Worm (Caenorhabditis elegans) whole organism, L3 larva: ENCODE data around the gene F35C11.3.
A peak's percentile ranks its signal among the peaks of the same experiment; 100 is the strongest.

Experiments used
- R02D3.7 ChIP-seq: fragments of 150-350 bp; optimal IDR thresholded peaks from 2 replicates; lab custom pipeline; 2014; ENCODE audit warnings: missing biosample characterization, missing genetic modification characterization
- ZK546.5 ChIP-seq: sonication (generic microtip); optimal IDR thresholded peaks from 2 replicates; lab custom pipeline; 2017; ENCODE audit warnings: missing biosample characterization, missing genetic modification characterization
- aly-2 ChIP-seq: fragments of 150-350 bp; optimal IDR thresholded peaks from 2 replicates; lab custom pipeline; 2014; ENCODE audit warnings: missing biosample characterization, missing genetic modification characterization
- ama-1 ChIP-seq: fragments of 150-350 bp; optimal IDR thresholded peaks from 2 replicates; lab custom pipeline; 2018
- ceh-28 ChIP-seq: fragments of 150-350 bp; optimal IDR thresholded peaks from 2 replicates; lab custom pipeline; 2014; ENCODE audit warnings: missing biosample characterization, missing genetic modification reagents, missing genetic modification characterization
- daf-12 ChIP-seq: fragments of 150-350 bp; optimal IDR thresholded peaks from 2 replicates; lab custom pipeline; 2014; ENCODE audit warnings: missing biosample characterization, missing genetic modification reagents, missing genetic modification characterization
- elt-1 ChIP-seq: fragments of 150-350 bp; optimal IDR thresholded peaks from 2 replicates; lab custom pipeline; 2014; ENCODE audit warnings: missing biosample characterization, missing genetic modification characterization
- elt-2 ChIP-seq: sonication (generic microtip); optimal IDR thresholded peaks from 2 replicates; lab custom pipeline; 2016; ENCODE audit warnings: missing genetic modification reagents, mild to moderate bottlenecking, missing genetic modification characterization, missing compliant biosample characterization
- eor-1 ChIP-seq, 2 experiments: fragments of 150-350 bp; optimal IDR thresholded peaks; 2 replicates each; lab custom pipeline; 2014 to 2018; ENCODE audit warnings: missing biosample characterization in 2 of 2, missing genetic modification characterization in 2 of 2
- fkh-10 ChIP-seq: sonication (generic microtip); optimal IDR thresholded peaks from 2 replicates; lab custom pipeline; 2017; ENCODE audit warnings: missing biosample characterization, missing genetic modification reagents, missing genetic modification characterization
- fkh-2 ChIP-seq: fragments of 150-350 bp; optimal IDR thresholded peaks from 2 replicates; lab custom pipeline; 2014; ENCODE audit warnings: missing biosample characterization, missing genetic modification reagents, missing genetic modification characterization
- fos-1 ChIP-seq: fragments of 150-350 bp; optimal IDR thresholded peaks from 2 replicates; lab custom pipeline; 2014; ENCODE audit warnings: missing biosample characterization, missing genetic modification characterization
- hmg-11 ChIP-seq: sonication (generic microtip); optimal IDR thresholded peaks from 2 replicates; lab custom pipeline; 2016; ENCODE audit warnings: missing genetic modification characterization, missing compliant biosample characterization
- jun-1 ChIP-seq: fragments of 150-350 bp; optimal IDR thresholded peaks from 2 replicates; lab custom pipeline; 2014; ENCODE audit warnings: missing biosample characterization, missing genetic modification reagents, missing genetic modification characterization
- lin-15B ChIP-seq: fragments of 150-350 bp; optimal IDR thresholded peaks from 2 replicates; lab custom pipeline; 2014; ENCODE audit warnings: missing biosample characterization, missing genetic modification characterization
- lin-39 ChIP-seq: fragments of 150-350 bp; optimal IDR thresholded peaks from 2 replicates; lab custom pipeline; 2018; ENCODE audit warnings: missing biosample characterization, missing genetic modification reagents, missing genetic modification characterization
- lsy-12 ChIP-seq: sonication (generic microtip); optimal IDR thresholded peaks from 2 replicates; lab custom pipeline; 2016; ENCODE audit warnings: mild to moderate bottlenecking, missing genetic modification characterization, missing compliant biosample characterization
- mdl-1 ChIP-seq: fragments of 150-350 bp; optimal IDR thresholded peaks from 2 replicates; lab custom pipeline; 2014; ENCODE audit warnings: missing biosample characterization, missing genetic modification characterization
- mml-1 ChIP-seq: fragments of 150-350 bp; sonication (generic microtip); optimal IDR thresholded peaks from 3 replicates; lab custom pipeline; 2014; ENCODE audit warnings: missing biosample characterization, missing genetic modification characterization
- nhr-23 ChIP-seq: fragments of 150-350 bp; optimal IDR thresholded peaks from 2 replicates; lab custom pipeline; 2014; ENCODE audit warnings: missing biosample characterization, missing genetic modification reagents, missing genetic modification characterization
- nhr-25 ChIP-seq: sonication (generic microtip); optimal IDR thresholded peaks from 2 replicates; lab custom pipeline; 2017; ENCODE audit warnings: missing biosample characterization, missing genetic modification characterization
- nhr-28 ChIP-seq: fragments of 150-350 bp; optimal IDR thresholded peaks from 2 replicates; lab custom pipeline; 2014; ENCODE audit warnings: missing biosample characterization, missing genetic modification characterization
- nhr-43 ChIP-seq: sonication (generic microtip); optimal IDR thresholded peaks from 2 replicates; lab custom pipeline; 2016; ENCODE audit warnings: mild to moderate bottlenecking, missing genetic modification characterization, missing compliant biosample characterization; ENCODE audit not compliant: poor library complexity, severe bottlenecking
- nhr-67 ChIP-seq: fragments of 150-350 bp; optimal IDR thresholded peaks from 2 replicates; lab custom pipeline; 2014; ENCODE audit warnings: missing biosample characterization, missing genetic modification characterization
- nhr-76 ChIP-seq: fragments of 150-350 bp; sonication (generic microtip); optimal IDR thresholded peaks from 5 replicates; lab custom pipeline; 2014; ENCODE audit warnings: missing biosample characterization, missing genetic modification characterization
- nhr-77 ChIP-seq: fragments of 150-350 bp; optimal IDR thresholded peaks from 2 replicates; lab custom pipeline; 2014; ENCODE audit warnings: missing biosample characterization, missing genetic modification characterization
- pha-4 ChIP-seq: fragments of 150-350 bp; optimal IDR thresholded peaks from 2 replicates; lab custom pipeline; 2014; ENCODE audit warnings: missing biosample characterization, missing genetic modification reagents, missing genetic modification characterization
- pqm-1 ChIP-seq: fragments of 150-350 bp; optimal IDR thresholded peaks from 2 replicates; lab custom pipeline; 2017; ENCODE audit warnings: missing biosample characterization, missing genetic modification characterization, inconsistent platforms
- sea-2 ChIP-seq: fragments of 150-350 bp; sonication (generic microtip); optimal IDR thresholded peaks from 4 replicates; lab custom pipeline; 2014; ENCODE audit warnings: missing biosample characterization, missing genetic modification reagents, missing genetic modification characterization
- skn-1 ChIP-seq: fragments of 150-350 bp; optimal IDR thresholded peaks from 2 replicates; lab custom pipeline; 2014; ENCODE audit warnings: missing biosample characterization, missing genetic modification characterization
- snpc-4 ChIP-seq: fragments of 150-350 bp; optimal IDR thresholded peaks from 2 replicates; lab custom pipeline; 2014; ENCODE audit warnings: missing biosample characterization, missing genetic modification characterization
- tbx-2 ChIP-seq: sonication (generic microtip); optimal IDR thresholded peaks from 2 replicates; lab custom pipeline; 2016; ENCODE audit warnings: mild to moderate bottlenecking, missing genetic modification characterization, missing compliant biosample characterization
- unc-39 ChIP-seq: sonication (generic microtip); optimal IDR thresholded peaks from 4 replicates; lab custom pipeline; 2017; ENCODE audit warnings: missing biosample characterization, missing genetic modification characterization
- unc-62 ChIP-seq: fragments of 150-350 bp; sonication (generic microtip); optimal IDR thresholded peaks from 4 replicates; lab custom pipeline; 2014; ENCODE audit warnings: missing biosample characterization, missing genetic modification reagents, missing genetic modification characterization
- zag-1 ChIP-seq: fragments of 150-350 bp; optimal IDR thresholded peaks from 2 replicates; lab custom pipeline; 2014; ENCODE audit warnings: missing biosample characterization, missing genetic modification characterization
- ztf-11 ChIP-seq: fragments of 150-350 bp; optimal IDR thresholded peaks from 2 replicates; lab custom pipeline; 2014; ENCODE audit warnings: missing biosample characterization, missing genetic modification characterization
- ztf-4 ChIP-seq: fragments of 150-350 bp; optimal IDR thresholded peaks from 2 replicates; lab custom pipeline; 2014; ENCODE audit warnings: missing biosample characterization, missing genetic modification characterization

The F35C11.3 gene

DNA sequence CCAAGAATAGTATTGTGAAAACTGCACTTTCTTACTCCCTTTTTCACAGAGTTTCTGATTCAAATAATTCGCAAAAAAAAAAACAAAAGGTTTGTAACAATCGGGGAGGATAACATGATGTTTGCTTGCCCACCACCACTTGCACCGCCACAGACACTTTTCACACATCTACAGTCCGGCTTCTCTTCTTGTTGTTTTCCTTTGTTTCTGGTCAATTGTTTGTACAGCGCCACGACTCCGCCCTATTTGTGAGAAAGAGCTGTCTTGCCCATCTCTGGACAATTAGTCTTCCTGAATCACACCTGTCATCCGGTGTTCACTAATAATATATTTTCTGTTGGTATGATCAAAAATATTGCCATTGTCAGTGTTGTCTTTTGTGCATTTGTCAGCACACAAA is 15.6 kb upstream of the F35C11.3 start, which contains the start of gene M110.9:
M110.9 (plus strand) TSS at position 301 of the 400 bp plus-strand sequence.
- TF ChIP-seq fos-1 (tag; lab: Kevin White, UChicago) (no peak), pqm-1 (no peak), lin-39 (no peak), nhr-76 (tag; lab: Kevin White, UChicago) (no peak), aly-2 (no peak), nhr-43 (no peak), sea-2 (GFP tag; lab: Kevin White, UChicago) (no peak)

DNA sequence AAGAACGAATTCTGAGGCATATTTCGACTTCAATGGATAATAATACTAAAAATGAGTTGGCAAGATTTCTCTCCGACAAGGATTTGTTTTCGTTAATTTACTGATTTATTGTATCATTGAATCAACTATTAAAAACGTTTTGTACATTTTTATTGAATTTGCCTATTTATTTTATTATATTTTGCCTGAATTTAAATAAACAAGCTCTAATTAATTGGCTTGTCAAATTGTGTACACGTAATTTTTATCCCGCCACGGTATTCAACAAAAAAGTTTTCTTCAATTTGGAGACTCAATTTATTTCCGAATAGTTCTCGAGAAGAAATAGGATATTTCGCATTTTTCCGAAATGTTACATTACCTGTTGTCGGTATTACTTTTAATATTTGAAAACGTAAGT is 14.1 kb upstream of the F35C11.3 start, which contains the start of gene M110.7:
M110.7 (plus strand) TSS at position 301 of the 400 bp plus-strand sequence.
- TF ChIP-seq unc-62 (GFP tag; lab: Kevin White, UChicago) (no peak), mdl-1 (tag; lab: Kevin White, UChicago) (no peak), nhr-67 (no peak), R02D3.7 (no peak), mml-1 (tag; lab: Kevin White, UChicago) (no peak), fkh-10 (no peak), zag-1 (tag; lab: Kevin White, UChicago) (no peak), fos-1 (tag; lab: Kevin White, UChicago) (no peak), pha-4 (tag; lab: Kevin White, UChicago) (no peak), jun-1 (tag; lab: Kevin White, UChicago) (no peak), skn-1 (tag; lab: Kevin White, UChicago) (no peak), nhr-77 (no peak), ztf-11 (tag; lab: Kevin White, UChicago) (no peak), pqm-1 (no peak), nhr-23 (no peak), eor-1 (tag; optimal IDR thresholded peaks at IDR 0.05; lab: Kevin White, UChicago) (no peak), ama-1 (no peak), daf-12 (tag; lab: Kevin White, UChicago) (no peak), ceh-28 (tag; lab: Kevin White, UChicago) (no peak), nhr-28 (tag; lab: Kevin White, UChicago) (no peak)

DNA sequence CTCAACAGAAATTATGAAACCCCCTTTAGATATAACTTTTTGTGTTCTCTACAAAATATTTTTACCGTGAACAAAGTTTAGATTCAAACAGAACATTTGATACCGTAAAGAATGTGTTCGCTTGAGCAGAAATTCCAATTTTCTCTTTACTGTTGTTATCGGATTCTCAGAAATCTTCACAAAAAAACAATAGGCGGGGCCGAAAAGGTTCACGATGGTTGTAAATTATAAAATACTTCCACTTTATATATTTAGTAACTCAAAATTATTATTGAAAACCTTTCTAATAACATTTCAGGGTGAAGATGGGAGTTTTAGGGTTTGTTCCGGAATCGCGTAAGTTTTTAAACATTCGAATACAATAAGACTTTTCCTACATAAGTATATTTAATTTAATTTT is 8.4 kb upstream of the F35C11.3 start, which contains the start of gene nlp-5:
nlp-5 (plus strand) TSS at position 301 of the 400 bp plus-strand sequence.
- no peak for TF ChIP-seq unc-39 (tag; lab: Kevin White, UChicago)
- no peak for TF ChIP-seq fos-1 (tag; lab: Kevin White, UChicago)
- TF ChIP-seq R02D3.7 = no peak

DNA sequence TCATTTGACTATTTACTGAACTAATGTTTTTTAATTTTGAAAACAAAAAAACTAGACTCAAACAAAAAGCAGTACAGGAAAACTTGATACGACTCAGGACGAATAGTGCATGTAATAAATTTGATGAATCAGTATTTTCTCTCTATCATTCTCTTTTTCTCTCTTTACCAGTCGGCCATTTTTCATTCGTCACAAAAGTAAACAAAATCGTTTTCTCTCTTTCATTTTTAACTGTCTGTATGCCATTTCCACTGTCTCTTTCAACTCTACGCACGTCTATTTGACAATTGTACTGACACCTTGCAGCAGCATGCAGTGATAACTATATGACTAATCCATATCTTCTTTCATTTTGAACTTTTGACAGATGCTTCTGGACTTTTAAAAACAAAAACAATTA is 2.2 kb downstream of the F35C11.3 start, which contains the start of the genes F35C11.2 and F35C11.4:
F35C11.2 (minus strand) TSS at position 90 of the 400 bp plus-strand sequence.
F35C11.4 (plus strand) TSS at position 260 of the 400 bp plus-strand sequence.
- TF ChIP-seq daf-12 (tag; lab: Kevin White, UChicago) (no peak), aly-2 (no peak), ztf-4 (no peak), mdl-1 (tag; lab: Kevin White, UChicago) (no peak), hmg-11 (tag; lab: Kevin White, UChicago) (no peak), tbx-2 (no peak), nhr-25 (tag; lab: Kevin White, UChicago) (no peak), elt-1 (tag; lab: Kevin White, UChicago) (no peak), eor-1 (tag; optimal IDR thresholded peaks at IDR 0.05; lab: Kevin White, UChicago) (no peak), snpc-4 (tag; lab: Kevin White, UChicago) (no peak), pha-4 (tag; lab: Kevin White, UChicago) (peak; percentile 85), elt-2 (tag; lab: Kevin White, UChicago) (peak; percentile 75), mml-1 (tag; lab: Kevin White, UChicago) (no peak), zag-1 (tag; lab: Kevin White, UChicago) (no peak), ZK546.5 (tag; lab: Kevin White, UChicago) (no peak), nhr-43 (no peak), jun-1 (tag; lab: Kevin White, UChicago) (peak; percentile 5), lin-15B (tag; lab: Kevin White, UChicago) (no peak), skn-1 (tag; lab: Kevin White, UChicago) (no peak), pqm-1 (peak; percentile 86), nhr-28 (tag; lab: Kevin White, UChicago) (no peak), unc-39 (tag; lab: Kevin White, UChicago) (no peak), lsy-12 (tag; lab: Kevin White, UChicago) (no peak), fkh-2 (tag; lab: Kevin White, UChicago) (no peak), lin-39 (no peak), sea-2 (GFP tag; lab: Kevin White, UChicago) (no peak), ama-1 (no peak)
